Worm (Caenorhabditis elegans): ENCODE measurements around the gene F37A8.1.

Gene F37A8.1

DNA sequence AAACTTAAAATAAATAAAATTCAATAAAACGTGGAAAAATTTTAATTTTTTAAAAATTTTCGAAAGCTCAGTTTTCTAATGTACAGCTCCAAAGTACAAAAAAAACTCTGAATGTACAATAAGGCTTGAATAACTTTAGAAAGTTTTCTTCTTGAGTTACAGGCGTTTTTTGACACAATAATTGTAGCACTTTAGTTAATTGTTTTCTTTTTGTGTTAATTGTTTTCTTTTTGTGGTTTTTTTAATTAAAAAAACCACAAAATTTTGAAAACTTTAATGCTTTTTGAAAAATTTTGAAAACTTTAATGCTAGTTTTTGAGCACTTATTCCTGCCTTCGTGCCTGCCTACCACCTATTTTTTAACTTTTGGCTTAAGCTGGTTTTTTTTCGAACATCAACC, 36.0 kb downstream of the F37A8.1 start, which contains the start of gene R10E9.2:
Gene R10E9.2 (minus strand): TSS at position 101 of the 400 bp plus-strand sequence.
- no peak for TF ChIP-seq unc-62 (GFP tag; optimal IDR thresholded peaks at IDR 0.05)

ce11 chrIII:3966143-3966542, 37.9 kb downstream of the F37A8.1 start:
- TF ChIP-seq unc-62 (GFP tag; optimal IDR thresholded peaks at IDR 0.05) = no peak

ce11 chrIII:3969133-3969532, 40.9 kb downstream of the F37A8.1 start:
- TF ChIP-seq unc-62 (GFP tag; optimal IDR thresholded peaks at IDR 0.05) = no peak

DNA sequence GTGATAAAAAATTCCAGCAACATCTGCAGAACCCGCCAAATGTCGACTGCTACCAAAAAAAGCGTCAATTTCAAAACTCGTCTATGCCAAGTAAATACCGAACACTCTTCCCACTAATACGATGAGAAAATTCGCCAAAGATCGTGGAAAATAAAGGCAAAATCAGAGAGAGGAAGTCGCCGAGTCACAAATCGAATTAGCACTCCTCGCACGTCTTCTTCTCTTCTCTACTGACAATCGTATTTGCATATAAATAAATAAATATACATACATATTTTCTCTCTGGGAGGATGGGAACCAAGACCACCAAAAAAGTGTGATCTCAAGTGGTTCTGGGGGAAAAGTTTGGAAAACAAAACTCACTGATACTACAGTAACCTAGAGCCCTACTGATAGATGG, 42.2 kb downstream of the F37A8.1 start:
- TF ChIP-seq unc-62 (GFP tag; optimal IDR thresholded peaks at IDR 0.05) = no peak

ce11 chrIII:3972687-3973086, 44.5 kb downstream of the F37A8.1 start, which contains the start of gene R10E9.4:
TSS of gene R10E9.4 (minus strand) at chrIII:3972787.
- TF ChIP-seq unc-62 (GFP tag; optimal IDR thresholded peaks at IDR 0.05) = no peak

DNA sequence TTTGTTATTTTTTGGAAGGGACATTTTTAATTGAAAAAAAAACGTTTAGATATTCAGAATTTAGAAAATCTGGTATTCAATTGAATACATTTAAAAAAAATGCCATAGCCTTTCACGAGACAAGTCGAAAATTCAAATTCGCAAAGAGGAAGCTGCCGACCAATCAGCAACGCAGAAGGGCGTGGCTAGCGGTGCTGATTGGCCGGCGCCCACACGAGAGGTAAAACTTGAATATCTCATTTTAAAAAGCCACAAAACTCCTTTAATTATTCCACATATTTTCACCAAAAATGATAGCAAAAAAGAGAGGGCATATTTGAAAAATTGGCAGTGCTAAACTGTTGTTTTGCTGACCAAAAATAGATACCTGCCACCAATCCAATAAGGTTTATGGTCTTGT, 46.3 kb downstream of the F37A8.1 start:
- TF ChIP-seq unc-62 (GFP tag; optimal IDR thresholded peaks at IDR 0.05) = no peak

ce11 chrIII:3975008-3975407, 46.8 kb downstream of the F37A8.1 start:
- TF ChIP-seq unc-62 (GFP tag; optimal IDR thresholded peaks at IDR 0.05) = no peak

DNA sequence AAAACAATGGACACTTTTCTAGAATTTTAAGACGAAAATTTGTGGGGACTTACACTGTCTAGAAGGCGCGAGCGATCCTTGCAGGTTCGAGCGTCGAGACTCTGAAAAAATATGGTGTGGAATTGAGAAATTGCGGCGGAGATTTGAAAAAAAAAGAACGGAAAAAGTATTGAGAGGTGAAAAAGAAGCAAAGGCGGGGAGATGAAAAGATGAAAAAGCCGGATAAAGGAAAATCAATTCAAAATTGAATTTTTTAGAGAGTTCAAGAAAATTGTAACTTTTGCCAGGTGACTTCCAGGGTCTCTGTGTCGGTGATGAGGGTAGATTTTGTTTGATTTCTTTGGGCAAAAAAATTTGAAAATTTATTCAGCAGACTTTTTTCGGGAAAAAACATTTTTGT, 48.1 kb downstream of the F37A8.1 start, which contains the start of gene msi-1:
Gene msi-1 (minus strand): TSS at position 101 of the 400 bp plus-strand sequence.
- no peak for TF ChIP-seq unc-62 (GFP tag; optimal IDR thresholded peaks at IDR 0.05)

ce11 chrIII:3976992-3977391, 48.8 kb downstream of the F37A8.1 start:
- TF ChIP-seq unc-62 (GFP tag; optimal IDR thresholded peaks at IDR 0.05) = no peak

DNA sequence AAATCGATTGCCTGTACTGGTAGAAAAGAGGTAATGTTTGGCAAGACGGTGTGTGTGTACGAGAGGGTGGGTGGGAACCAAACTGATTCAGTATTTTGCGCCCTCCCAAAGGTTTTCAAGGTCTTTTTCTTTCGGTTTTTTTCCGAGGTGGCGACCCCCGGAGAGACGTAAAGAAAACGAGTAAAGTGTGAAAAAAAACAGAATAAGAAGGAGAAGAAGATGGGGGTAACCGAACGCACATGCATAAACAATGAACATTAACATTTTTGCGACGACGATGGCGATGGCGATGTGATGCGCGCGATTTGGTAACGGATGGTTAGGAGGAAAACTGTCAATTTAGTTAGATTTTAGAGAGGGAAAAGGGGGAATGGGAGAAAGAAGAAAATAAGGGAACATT, 50.2 kb downstream of the F37A8.1 start:
- TF ChIP-seq unc-62 (GFP tag; optimal IDR thresholded peaks at IDR 0.05) = no peak
